Worm (Caenorhabditis elegans) whole organism, late embryonic: ENCODE results near the gene teg-1.
A peak's percentile ranks its signal among the peaks of the same experiment; 100 is the strongest.

Source experiments
- C08G9.2 ChIP-seq: sonication (generic microtip); optimal IDR thresholded peaks from 2 replicates; lab custom pipeline; 2016; ENCODE audit warnings: mild to moderate bottlenecking, missing genetic modification characterization, moderate library complexity, missing compliant biosample characterization
- C38D4.7 ChIP-seq: fragments of 200-800 bp; sonication (Bioruptor generic); optimal IDR thresholded peaks from 2 replicates; lab custom pipeline; 2018; ENCODE audit warnings: mild to moderate bottlenecking, missing genetic modification characterization, moderate library complexity, missing compliant biosample characterization
- F13H6.1 ChIP-seq: sonication (generic microtip); optimal IDR thresholded peaks from 2 replicates; lab custom pipeline; 2016; ENCODE audit warnings: missing genetic modification characterization, missing compliant biosample characterization
- K09A11.1 ChIP-seq: sonication (generic microtip); optimal IDR thresholded peaks from 2 replicates; lab custom pipeline; 2017; ENCODE audit warnings: antibody characterized with exemption, mild to moderate bottlenecking, missing genetic modification characterization, missing compliant biosample characterization; ENCODE audit not compliant: insufficient read depth
- T23F11.4 ChIP-seq: fragments of 200-800 bp; sonication (Bioruptor generic); optimal IDR thresholded peaks from 2 replicates; lab custom pipeline; 2018; ENCODE audit warnings: mild to moderate bottlenecking, missing genetic modification characterization, missing compliant biosample characterization
- ama-1 ChIP-seq: fragments of 150-350 bp; optimal IDR thresholded peaks from 2 replicates; lab custom pipeline; 2014
- ceh-14 ChIP-seq: sonication (generic microtip); optimal IDR thresholded peaks from 2 replicates; lab custom pipeline; 2016; ENCODE audit warnings: missing genotype, missing genetic modification characterization, missing compliant biosample characterization
- ceh-18 ChIP-seq: sonication (generic microtip); optimal IDR thresholded peaks from 2 replicates; lab custom pipeline; 2016; ENCODE audit warnings: missing genetic modification characterization, missing compliant biosample characterization
- ceh-2 ChIP-seq: sonication (generic microtip); optimal IDR thresholded peaks from 2 replicates; lab custom pipeline; 2016; ENCODE audit warnings: missing genotype, missing genetic modification characterization, missing compliant biosample characterization
- ceh-45 ChIP-seq: fragments of 200-800 bp; sonication (Bioruptor generic); IDR thresholded peaks from 2 replicates; pipeline ENCODE4 v1.3.6; 2022; ENCODE audit warnings: missing genetic modification reagents, missing genetic modification characterization, missing compliant biosample characterization
- ceh-48 ChIP-seq: sonication (generic microtip); optimal IDR thresholded peaks from 2 replicates; lab custom pipeline; 2016; ENCODE audit warnings: missing genetic modification characterization, inconsistent platforms, missing compliant biosample characterization
- ceh-6 ChIP-seq: fragments of 200-800 bp; sonication (Bioruptor generic); optimal IDR thresholded peaks from 2 replicates; lab custom pipeline; 2018; ENCODE audit warnings: mild to moderate bottlenecking, missing genetic modification characterization, missing compliant biosample characterization
- ceh-9 ChIP-seq: sonication (generic microtip); optimal IDR thresholded peaks from 2 replicates; lab custom pipeline; 2016; ENCODE audit warnings: mild to moderate bottlenecking, missing genetic modification characterization, inconsistent platforms, missing compliant biosample characterization
- che-1 ChIP-seq: sonication (generic microtip); optimal IDR thresholded peaks from 2 replicates; lab custom pipeline; 2016; ENCODE audit warnings: mild to moderate bottlenecking, missing genetic modification characterization, missing compliant biosample characterization
- dve-1 ChIP-seq: sonication (generic microtip); optimal IDR thresholded peaks from 2 replicates; lab custom pipeline; 2017; ENCODE audit warnings: antibody characterized with exemption, mild to moderate bottlenecking, missing genetic modification characterization, missing compliant biosample characterization
- elt-4 ChIP-seq: sonication (generic microtip); optimal IDR thresholded peaks from 2 replicates; lab custom pipeline; 2016; ENCODE audit warnings: missing genetic modification characterization, missing compliant biosample characterization
- ets-4 ChIP-seq: sonication (generic microtip); optimal IDR thresholded peaks from 2 replicates; lab custom pipeline; 2016; ENCODE audit warnings: missing genetic modification characterization, missing compliant biosample characterization
- eyg-1 ChIP-seq: sonication (generic microtip); optimal IDR thresholded peaks from 2 replicates; lab custom pipeline; 2016; ENCODE audit warnings: missing genotype, missing genetic modification characterization, missing compliant biosample characterization
- fax-1 ChIP-seq: sonication (generic microtip); optimal IDR thresholded peaks from 2 replicates; lab custom pipeline; 2016; ENCODE audit warnings: missing genotype, missing genetic modification characterization, missing compliant biosample characterization
- fkh-10 ChIP-seq: fragments of 150-350 bp; optimal IDR thresholded peaks from 2 replicates; lab custom pipeline; 2014; ENCODE audit warnings: missing biosample characterization, missing genetic modification reagents, missing genetic modification characterization
- fkh-6 ChIP-seq: sonication (generic microtip); optimal IDR thresholded peaks from 2 replicates; lab custom pipeline; 2016; ENCODE audit warnings: missing genetic modification characterization, missing compliant biosample characterization
- hlh-13 ChIP-seq: fragments of 200-800 bp; sonication (Bioruptor generic); optimal IDR thresholded peaks from 2 replicates; lab custom pipeline; 2018; ENCODE audit warnings: mild to moderate bottlenecking, missing genetic modification characterization, missing compliant biosample characterization
- hlh-15 ChIP-seq: sonication (generic microtip); optimal IDR thresholded peaks from 2 replicates; lab custom pipeline; 2016; ENCODE audit warnings: missing genetic modification characterization, missing compliant biosample characterization
- hlh-8 ChIP-seq: sonication (generic microtip); optimal IDR thresholded peaks from 2 replicates; lab custom pipeline; 2016; ENCODE audit warnings: missing genotype, missing genetic modification characterization, missing compliant biosample characterization
- lim-6 ChIP-seq: sonication (generic microtip); optimal IDR thresholded peaks from 2 replicates; lab custom pipeline; 2016; ENCODE audit warnings: missing genetic modification characterization, missing compliant biosample characterization
- lin-11 ChIP-seq: fragments of 200-800 bp; sonication (Bioruptor generic); optimal IDR thresholded peaks from 2 replicates; lab custom pipeline; 2018; ENCODE audit warnings: mild to moderate bottlenecking, missing genetic modification characterization, missing compliant biosample characterization
- madf-2 ChIP-seq: sonication (generic microtip); optimal IDR thresholded peaks from 2 replicates; lab custom pipeline; 2017; ENCODE audit warnings: missing genetic modification characterization, missing compliant biosample characterization
- nfya-1 ChIP-seq: sonication (generic microtip); optimal IDR thresholded peaks from 2 replicates; lab custom pipeline; 2017; ENCODE audit warnings: missing genetic modification characterization, mild to moderate bottlenecking, missing compliant biosample characterization, antibody characterized with exemption, moderate library complexity
- nhr-11 ChIP-seq: fragments of 150-350 bp; optimal IDR thresholded peaks from 2 replicates; lab custom pipeline; 2014; ENCODE audit warnings: missing biosample characterization, missing genetic modification characterization
- nhr-232 ChIP-seq: sonication (generic microtip); optimal IDR thresholded peaks from 2 replicates; lab custom pipeline; 2016; ENCODE audit warnings: missing genetic modification characterization, missing compliant biosample characterization
- npax-4 ChIP-seq: sonication (generic microtip); optimal IDR thresholded peaks from 2 replicates; lab custom pipeline; 2016; ENCODE audit warnings: missing genetic modification characterization, missing compliant biosample characterization
- odd-2 ChIP-seq: sonication (generic microtip); optimal IDR thresholded peaks from 2 replicates; lab custom pipeline; 2017; ENCODE audit warnings: antibody characterized with exemption, mild to moderate bottlenecking, missing genetic modification characterization, missing compliant biosample characterization
- pag-3 ChIP-seq: sonication (generic microtip); optimal IDR thresholded peaks from 2 replicates; lab custom pipeline; 2016; ENCODE audit warnings: missing compliant biosample characterization, missing genetic modification characterization, borderline replicate concordance
- pat-9 ChIP-seq: fragments of 200-800 bp; sonication (Bioruptor generic); optimal IDR thresholded peaks from 2 replicates; lab custom pipeline; 2018; ENCODE audit warnings: mild to moderate bottlenecking, missing genetic modification characterization, moderate library complexity, missing compliant biosample characterization
- pax-1 ChIP-seq: fragments of 150-350 bp; optimal IDR thresholded peaks from 2 replicates; lab custom pipeline; 2014; ENCODE audit warnings: missing biosample characterization, missing genetic modification characterization
- pha-2 ChIP-seq: sonication (generic microtip); optimal IDR thresholded peaks from 2 replicates; lab custom pipeline; 2017; ENCODE audit warnings: mild to moderate bottlenecking, missing genetic modification characterization, missing compliant biosample characterization
- pha-4 ChIP-seq: fragments of 150-350 bp; optimal IDR thresholded peaks from 2 replicates; lab custom pipeline; 2018; ENCODE audit warnings: missing biosample characterization, missing genetic modification reagents, missing genetic modification characterization
- pros-1 ChIP-seq: fragments of 150-350 bp; optimal IDR thresholded peaks from 2 replicates; lab custom pipeline; 2014; ENCODE audit warnings: missing biosample characterization, missing genetic modification reagents, missing genetic modification characterization
- ref-2 ChIP-seq: sonication (generic microtip); optimal IDR thresholded peaks from 2 replicates; lab custom pipeline; 2016; ENCODE audit warnings: missing genetic modification characterization, missing compliant biosample characterization
- rnt-1 ChIP-seq: sonication (generic microtip); optimal IDR thresholded peaks from 2 replicates; lab custom pipeline; 2016; ENCODE audit warnings: missing genetic modification characterization, missing compliant biosample characterization
- sdc-2 ChIP-seq: sonication (generic microtip); optimal IDR thresholded peaks from 2 replicates; lab custom pipeline; 2016; ENCODE audit warnings: missing genotype, missing genetic modification characterization, missing compliant biosample characterization
- sox-4 ChIP-seq: sonication (generic microtip); optimal IDR thresholded peaks from 2 replicates; lab custom pipeline; 2017; ENCODE audit warnings: mild to moderate bottlenecking, missing genetic modification characterization, inconsistent platforms, missing compliant biosample characterization
- tbx-2 ChIP-seq: sonication (generic microtip); optimal IDR thresholded peaks from 2 replicates; lab custom pipeline; 2016; ENCODE audit warnings: missing genetic modification characterization, missing compliant biosample characterization
- tbx-7 ChIP-seq: sonication (generic microtip); optimal IDR thresholded peaks from 2 replicates; lab custom pipeline; 2016; ENCODE audit warnings: missing genotype, missing genetic modification characterization, missing compliant biosample characterization
- ttx-3 ChIP-seq: sonication (generic microtip); optimal IDR thresholded peaks from 2 replicates; lab custom pipeline; 2016; ENCODE audit warnings: missing genetic modification reagents, missing genetic modification characterization, missing compliant biosample characterization
- unc-3 ChIP-seq, 2 experiments: fragments of 200-800 bp in 1 of 2; sonication (Bioruptor generic) in 1 of 2; sonication (generic microtip) in 1 of 2; conservative IDR thresholded peaks in 1 of 2; optimal IDR thresholded peaks in 1 of 2; 2 replicates each; pipeline versions ENCODE4 v1.3.6 to Lab custom; 2016 to 2022; ENCODE audit warnings: missing compliant biosample characterization in 2 of 2, missing genetic modification characterization in 2 of 2, missing genetic modification reagents in 1 of 2
- unc-42 ChIP-seq: sonication (generic microtip); optimal IDR thresholded peaks from 2 replicates; lab custom pipeline; 2016; ENCODE audit warnings: missing genotype, missing genetic modification characterization, missing compliant biosample characterization
- unc-55 ChIP-seq: sonication (generic microtip); optimal IDR thresholded peaks from 2 replicates; lab custom pipeline; 2017; ENCODE audit warnings: missing biosample characterization, missing genetic modification reagents, missing genetic modification characterization
- unc-86 ChIP-seq: sonication (generic microtip); optimal IDR thresholded peaks from 2 replicates; lab custom pipeline; 2016; ENCODE audit warnings: missing genetic modification characterization, missing compliant biosample characterization
- ztf-16 ChIP-seq: sonication (generic microtip); optimal IDR thresholded peaks from 2 replicates; lab custom pipeline; 2017; ENCODE audit warnings: missing genetic modification characterization, missing compliant biosample characterization

The teg-1 gene

ce11 chrIII:11324093-11324492 lies 6.1 kb upstream of the teg-1 start:
- TF ChIP-seq ceh-2 (tag; lab: Kevin White, UChicago) (no peak), madf-2 (tag; lab: Kevin White, UChicago) (no peak), sox-4 (no peak), dve-1 (tag; lab: Kevin White, UChicago) (no peak), ama-1 (lab: Kevin White, UChicago) (no peak), pha-4 (tag; lab: Kevin White, UChicago) (no peak), K09A11.1 (no peak), hlh-13 (GFP tag; lab: Kevin White, UChicago) (no peak), T23F11.4 (no peak), lin-11 (tag; lab: Kevin White, UChicago) (no peak), C08G9.2 (no peak), pag-3 (tag; lab: Kevin White, UChicago) (no peak), ets-4 (tag; lab: Kevin White, UChicago) (no peak), hlh-8 (no peak), odd-2 (tag; lab: Kevin White, UChicago) (no peak), ztf-16 (tag; lab: Kevin White, UChicago) (no peak)

- TF ChIP-seq pat-9 (tag; lab: Kevin White, UChicago) (no peak), pax-1 (no peak), hlh-13 (GFP tag; lab: Kevin White, UChicago) (no peak), pha-2 (tag; lab: Kevin White, UChicago) (peak; percentile 51), ztf-16 (tag; lab: Kevin White, UChicago) (peak; percentile 83), tbx-2 (tag; lab: Kevin White, UChicago) (peak; percentile 97), hlh-8 (peak; percentile 90), lin-11 (tag; lab: Kevin White, UChicago) (no peak), elt-4 (tag; lab: Kevin White, UChicago) (no peak), odd-2 (tag; lab: Kevin White, UChicago) (no peak), nhr-232 (tag; lab: Kevin White, UChicago) (no peak), hlh-15 (tag; lab: Kevin White, UChicago) (peak; percentile 78), lim-6 (peak; percentile 82), ceh-48 (tag; lab: Kevin White, UChicago) (peak; percentile 12), unc-86 (tag; lab: Kevin White, UChicago) (peak; percentile 85), ceh-6 (GFP tag; lab: Kevin White, UChicago) (no peak), rnt-1 (tag; lab: Kevin White, UChicago) (peak; percentile 95), ets-4 (tag; lab: Kevin White, UChicago) (peak; percentile 95), ceh-18 (tag; lab: Kevin White, UChicago) (peak; percentile 79), ref-2 (tag; lab: Kevin White, UChicago) (peak; percentile 97), sdc-2 (tag; lab: Kevin White, UChicago) (peak; percentile 44), ttx-3 (tag; lab: Kevin White, UChicago) (peak; percentile 59), pha-4 (tag; lab: Kevin White, UChicago) (no peak), fkh-6 (tag; lab: Kevin White, UChicago) (peak; percentile 66), ceh-14 (tag; lab: Kevin White, UChicago) (peak; percentile 94), tbx-7 (tag; lab: Kevin White, UChicago) (peak; percentile 94), fkh-10 (GFP tag; lab: Kevin White, UChicago) (no peak), unc-3 (GFP tag; conservative IDR thresholded peaks at IDR 0.05; lab: Robert Waterston, UW) (no peak), unc-3 (tag; optimal IDR thresholded peaks at IDR 0.05; lab: Kevin White, UChicago) (peak; percentile 77), ceh-9 (no peak), eyg-1 (tag; lab: Kevin White, UChicago) (no peak), unc-42 (peak; percentile 98), C38D4.7 (GFP tag; lab: Kevin White, UChicago) (peak; percentile 35), F13H6.1 (peak; percentile 80), nfya-1 (tag; lab: Kevin White, UChicago) (peak; percentile 49), ceh-45 (GFP tag; lab: Robert Waterston, UW) (no peak), ama-1 (lab: Kevin White, UChicago) (no peak), nhr-11 (tag; lab: Kevin White, UChicago) (no peak), pros-1 (no peak), dve-1 (tag; lab: Kevin White, UChicago) (peak; percentile 18), unc-55 (GFP tag; lab: Kevin White, UChicago) (peak; percentile 43), che-1 (tag; lab: Kevin White, UChicago) (peak; percentile 69), sox-4 (no peak), npax-4 (peak; percentile 19), fax-1 (peak; percentile 90)
Observed at ce11 chrIII:11317164-11317620, 839 bp downstream of the teg-1 start, which contains the start of gene mcm-10. TSS of gene mcm-10 (plus strand) at chrIII:11317570.
